Worm (Caenorhabditis elegans): Measurements from ENCODE around the gene inx-18.

DNA sequence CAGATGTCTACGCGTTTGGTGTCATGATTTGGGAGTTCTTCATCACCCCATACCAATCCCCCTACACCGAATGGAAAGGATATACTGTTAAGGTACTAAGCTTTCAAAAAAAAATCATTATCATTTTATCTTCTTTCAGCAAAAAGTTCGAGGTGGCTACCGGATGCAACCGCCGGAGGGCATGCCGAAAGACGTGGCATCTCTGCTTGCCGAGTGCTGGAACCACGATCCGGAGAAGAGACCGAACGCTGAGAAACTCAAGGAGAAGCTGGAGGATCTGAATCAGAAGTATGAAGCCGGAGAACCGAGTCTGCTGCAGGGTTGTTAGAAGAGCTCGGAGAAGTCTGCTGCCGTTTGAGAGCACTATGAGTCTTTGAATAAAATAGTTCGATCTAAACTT, 11.3 kb upstream of the inx-18 start:
- no peak for TF ChIP-seq fos-1 (tag; optimal IDR thresholded peaks at IDR 0.05)
- no peak for TF ChIP-seq lin-13 (GFP tag; optimal IDR thresholded peaks at IDR 0.05)
- TF ChIP-seq fkh-4 (tag; optimal IDR thresholded peaks at IDR 0.05; ENCODE audit: borderline replicate concordance), result no peak
- no peak for TF ChIP-seq nhr-77 (tag; optimal IDR thresholded peaks at IDR 0.05)
- TF ChIP-seq ztf-11 (tag; optimal IDR thresholded peaks at IDR 0.05), result no peak
- no peak for TF ChIP-seq lin-15B (tag; optimal IDR thresholded peaks at IDR 0.05)
- TF ChIP-seq zag-1 (tag; optimal IDR thresholded peaks at IDR 0.05), result no peak
